Worm (Caenorhabditis elegans): ENCODE data around the gene C04G6.6.
A peak's percentile ranks its signal among the peaks of the same experiment; 100 is the strongest.

Gene C04G6.6

ce11 chrII:5092362-5093281 is 6.9 kb downstream of the C04G6.6 start, which contains the start of gene C04G6.2:
Gene C04G6.2 (plus strand): TSS chrII:5093231.
- TF ChIP-seq pha-4 (tag; optimal IDR thresholded peaks at IDR 0.05) (peak; percentile 96), blmp-1 (tag; optimal IDR thresholded peaks at IDR 0.05) (no peak), bed-3 (GFP tag; optimal IDR thresholded peaks at IDR 0.05) (no peak), ham-2 (GFP tag; optimal IDR thresholded peaks at IDR 0.05) (peak; percentile 76), ces-1 (GFP tag; optimal IDR thresholded peaks at IDR 0.05) (peak; percentile 49), unc-120 (tag; optimal IDR thresholded peaks at IDR 0.05; ENCODE audit: poor library complexity, severe bottlenecking) (peak; percentile 26), mep-1 (tag; optimal IDR thresholded peaks at IDR 0.05) (peak; percentile 45), ceh-43 (GFP tag; optimal IDR thresholded peaks at IDR 0.05) (no peak), sptf-1 (tag; optimal IDR thresholded peaks at IDR 0.05) (peak; percentile 14), unc-62 (GFP tag; optimal IDR thresholded peaks at IDR 0.05) (no peak), nhr-237 (tag; optimal IDR thresholded peaks at IDR 0.05) (peak; percentile 69), ceh-39 (tag; optimal IDR thresholded peaks at IDR 0.05) (no peak), sem-2 (GFP tag; optimal IDR thresholded peaks at IDR 0.05) (no peak), elt-3 (tag; optimal IDR thresholded peaks at IDR 0.05) (no peak), M03D4.4 (tag; optimal IDR thresholded peaks at IDR 0.05) (peak; percentile 16), mls-2 (tag; optimal IDR thresholded peaks at IDR 0.05) (peak; percentile 43), flh-1 (GFP tag; optimal IDR thresholded peaks at IDR 0.05) (no peak), lsy-2 (tag; optimal IDR thresholded peaks at IDR 0.05) (no peak), unc-39 (tag; optimal IDR thresholded peaks at IDR 0.05) (no peak)

ce11 chrII:5091640-5092243 is 7.8 kb downstream of the C04G6.6 start, which contains the start of gene pld-1:
Gene pld-1 (minus strand): TSS chrII:5091690.
- TF ChIP-seq nhr-237 (tag; optimal IDR thresholded peaks at IDR 0.05) = no peak
- TF ChIP-seq sem-2 (GFP tag; optimal IDR thresholded peaks at IDR 0.05) = no peak

ce11 chrII:5086143-5086542 is 13.4 kb downstream of the C04G6.6 start:
- TF ChIP-seq elt-3 (tag; optimal IDR thresholded peaks at IDR 0.05) (no peak), sem-2 (GFP tag; optimal IDR thresholded peaks at IDR 0.05) (no peak)

ce11 chrII:5085450-5085849 is 14.1 kb downstream of the C04G6.6 start, which contains the start of gene txt-9:
Gene txt-9 (plus strand): TSS chrII:5085785.
- no peak for TF ChIP-seq elt-3 (tag; optimal IDR thresholded peaks at IDR 0.05)
- TF ChIP-seq sem-2 (GFP tag; optimal IDR thresholded peaks at IDR 0.05) = no peak
- no peak for TF ChIP-seq drap-1 (GFP tag; optimal IDR thresholded peaks at IDR 0.05)
- no peak for TF ChIP-seq ceh-43 (GFP tag; optimal IDR thresholded peaks at IDR 0.05)
- TF ChIP-seq nhr-12 (tag; optimal IDR thresholded peaks at IDR 0.05) = no peak
- TF ChIP-seq pha-4 (tag; optimal IDR thresholded peaks at IDR 0.05) = no peak
- no peak for TF ChIP-seq blmp-1 (tag; optimal IDR thresholded peaks at IDR 0.05)
- no peak for TF ChIP-seq ceh-83 (GFP tag; optimal IDR thresholded peaks at IDR 0.05)
- TF ChIP-seq ces-1 (GFP tag; optimal IDR thresholded peaks at IDR 0.05) = no peak

- TF ChIP-seq lin-32 (GFP tag; optimal IDR thresholded peaks at IDR 0.05) = no peak
- no peak for TF ChIP-seq zip-8 (tag; optimal IDR thresholded peaks at IDR 0.05)
Measured at ce11 chrII:5084225-5084624, 15.3 kb downstream of the C04G6.6 start.

- TF ChIP-seq M03D4.4 (tag; optimal IDR thresholded peaks at IDR 0.05) = no peak
- TF ChIP-seq nhr-28 (tag; optimal IDR thresholded peaks at IDR 0.05) = no peak
- TF ChIP-seq blmp-1 (tag; optimal IDR thresholded peaks at IDR 0.05) = no peak
Measured at ce11 chrII:5083341-5083740, 16.2 kb downstream of the C04G6.6 start, which contains the start of gene C04G6.4. Gene C04G6.4 (minus strand): TSS chrII:5083441.

Data from whole organism, mixed stage, embryonic.